Worm (Caenorhabditis elegans): ENCODE results near the gene mdt-15.

mdt-15 gene

DNA sequence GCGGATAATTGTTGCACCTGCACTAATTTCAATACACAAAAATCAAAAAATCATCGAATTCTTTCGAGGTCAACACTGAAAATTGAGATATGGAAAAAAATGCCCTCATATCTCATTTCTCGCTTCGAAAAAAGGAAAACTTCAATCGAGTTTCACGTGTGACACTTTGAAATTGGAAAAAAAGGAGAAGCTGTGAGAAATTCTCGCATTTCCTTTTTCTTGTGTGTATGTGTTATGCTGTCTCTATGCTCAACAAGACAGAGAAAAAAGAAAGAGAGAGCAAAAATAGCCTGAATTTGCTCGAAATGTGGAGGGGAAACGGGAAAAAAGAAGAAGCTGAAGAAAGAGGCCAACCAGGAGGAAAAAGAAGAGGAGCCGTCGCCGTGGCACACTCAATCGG, 12.9 kb upstream of the mdt-15 start:
- TF ChIP-seq ama-1 (optimal IDR thresholded peaks at IDR 0.05) (no peak), tra-4 (tag; optimal IDR thresholded peaks at IDR 0.05) (no peak), aly-1 (tag; optimal IDR thresholded peaks at IDR 0.05) (no peak), hmg-4 (GFP tag; optimal IDR thresholded peaks at IDR 0.05) (no peak)

ce11 chrIII:5845483-5845882, 11.9 kb upstream of the mdt-15 start:
- TF ChIP-seq tbx-11 (GFP tag; IDR thresholded peaks at IDR 0.05) (no peak), ama-1 (optimal IDR thresholded peaks at IDR 0.05) (no peak), ceh-13 (GFP tag; optimal IDR thresholded peaks at IDR 0.05) (no peak), flt-1 (GFP tag; IDR thresholded peaks at IDR 0.05) (no peak), B0310.2 (tag; optimal IDR thresholded peaks at IDR 0.05) (no peak), ceh-36 (tag; optimal IDR thresholded peaks at IDR 0.05) (no peak), aly-1 (tag; optimal IDR thresholded peaks at IDR 0.05) (no peak), F13C5.2 (tag; optimal IDR thresholded peaks at IDR 0.05) (no peak), scrt-1 (GFP tag; IDR thresholded peaks at IDR 0.05) (no peak), hmg-4 (GFP tag; optimal IDR thresholded peaks at IDR 0.05) (no peak), sea-1 (GFP tag; conservative IDR thresholded peaks at IDR 0.05) (no peak), tra-4 (tag; optimal IDR thresholded peaks at IDR 0.05) (no peak), tbx-37 (GFP tag; conservative IDR thresholded peaks at IDR 0.05) (no peak)

DNA sequence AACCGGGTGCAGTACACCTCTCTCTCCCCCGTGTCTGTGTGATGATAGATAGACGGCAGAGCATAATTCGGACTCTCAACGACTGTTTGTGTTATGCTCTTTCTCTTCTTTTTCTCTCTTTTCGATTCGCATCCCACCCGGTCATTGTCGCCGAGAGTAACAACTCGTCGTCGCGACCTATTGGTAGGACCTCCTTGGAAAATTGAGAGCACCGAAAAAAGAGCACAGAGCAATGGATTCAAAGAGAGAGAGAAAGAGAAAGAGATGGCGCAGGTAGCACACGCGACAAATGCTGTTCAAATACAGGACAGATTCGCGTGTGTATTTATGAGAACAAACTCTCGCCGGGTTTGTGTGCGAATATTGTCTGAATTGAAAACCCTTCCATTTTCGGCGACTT, 10.1 kb upstream of the mdt-15 start:
- TF ChIP-seq hmg-4 (GFP tag; optimal IDR thresholded peaks at IDR 0.05) (peak; percentile 12), flt-1 (GFP tag; IDR thresholded peaks at IDR 0.05) (no peak)

DNA sequence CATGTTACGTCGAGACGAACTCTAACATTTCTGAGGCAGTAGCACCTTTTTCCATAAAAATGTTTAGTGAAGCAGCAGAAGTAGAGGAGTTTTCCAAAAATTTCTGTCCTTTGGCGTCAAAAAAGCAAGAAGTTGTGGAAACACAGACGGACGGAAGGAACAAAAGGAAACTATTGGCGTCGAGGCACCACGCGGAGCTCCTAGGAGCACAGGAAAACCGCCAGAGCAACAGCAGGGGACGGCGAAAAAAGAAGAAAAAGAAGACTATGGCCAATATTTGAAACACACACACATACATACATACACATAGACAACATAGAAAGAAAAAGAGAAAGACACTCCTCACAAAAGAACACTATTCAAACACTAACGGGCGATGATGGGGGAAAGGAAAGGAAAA, 9.4 kb upstream of the mdt-15 start:
- TF ChIP-seq tra-4 (tag; optimal IDR thresholded peaks at IDR 0.05) (no peak), sea-1 (GFP tag; conservative IDR thresholded peaks at IDR 0.05) (no peak), ceh-13 (GFP tag; optimal IDR thresholded peaks at IDR 0.05) (no peak), tbx-11 (GFP tag; IDR thresholded peaks at IDR 0.05) (no peak), pes-1 (GFP tag; IDR thresholded peaks at IDR 0.05) (no peak), ets-7 (tag; optimal IDR thresholded peaks at IDR 0.05) (no peak), flt-1 (GFP tag; IDR thresholded peaks at IDR 0.05) (no peak), B0310.2 (tag; optimal IDR thresholded peaks at IDR 0.05) (no peak), ceh-36 (tag; optimal IDR thresholded peaks at IDR 0.05) (no peak), F13C5.2 (tag; optimal IDR thresholded peaks at IDR 0.05) (no peak), tbx-37 (GFP tag; conservative IDR thresholded peaks at IDR 0.05) (no peak), scrt-1 (GFP tag; IDR thresholded peaks at IDR 0.05) (no peak), hmbx-1 (tag; optimal IDR thresholded peaks at IDR 0.05) (no peak), aly-1 (tag; optimal IDR thresholded peaks at IDR 0.05) (no peak), ama-1 (optimal IDR thresholded peaks at IDR 0.05) (no peak)

DNA sequence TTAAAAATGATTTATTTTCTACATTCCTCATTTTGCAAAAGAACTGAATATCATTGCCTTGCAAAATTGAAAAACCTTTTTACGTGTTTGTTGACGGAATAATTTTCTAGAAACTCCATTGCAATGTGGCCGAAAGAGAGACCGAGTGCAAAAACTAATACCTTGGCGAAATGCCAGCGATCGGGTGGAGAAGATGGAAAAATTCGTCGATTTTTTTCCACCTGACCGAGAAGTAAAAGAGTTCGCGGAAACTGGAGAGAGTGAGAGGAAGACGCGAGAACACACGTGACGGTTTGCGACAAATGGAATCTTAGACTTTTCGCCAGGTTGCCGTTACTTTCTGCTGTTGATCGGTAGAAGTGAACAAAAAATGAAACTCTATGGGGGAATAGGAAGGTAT, 8.1 kb upstream of the mdt-15 start:
- TF ChIP-seq B0310.2 (tag; optimal IDR thresholded peaks at IDR 0.05) (no peak), ets-7 (tag; optimal IDR thresholded peaks at IDR 0.05) (no peak), sea-1 (GFP tag; conservative IDR thresholded peaks at IDR 0.05) (no peak), hmg-4 (GFP tag; optimal IDR thresholded peaks at IDR 0.05) (no peak), pes-1 (GFP tag; IDR thresholded peaks at IDR 0.05) (no peak), ceh-13 (GFP tag; optimal IDR thresholded peaks at IDR 0.05) (no peak)

DNA sequence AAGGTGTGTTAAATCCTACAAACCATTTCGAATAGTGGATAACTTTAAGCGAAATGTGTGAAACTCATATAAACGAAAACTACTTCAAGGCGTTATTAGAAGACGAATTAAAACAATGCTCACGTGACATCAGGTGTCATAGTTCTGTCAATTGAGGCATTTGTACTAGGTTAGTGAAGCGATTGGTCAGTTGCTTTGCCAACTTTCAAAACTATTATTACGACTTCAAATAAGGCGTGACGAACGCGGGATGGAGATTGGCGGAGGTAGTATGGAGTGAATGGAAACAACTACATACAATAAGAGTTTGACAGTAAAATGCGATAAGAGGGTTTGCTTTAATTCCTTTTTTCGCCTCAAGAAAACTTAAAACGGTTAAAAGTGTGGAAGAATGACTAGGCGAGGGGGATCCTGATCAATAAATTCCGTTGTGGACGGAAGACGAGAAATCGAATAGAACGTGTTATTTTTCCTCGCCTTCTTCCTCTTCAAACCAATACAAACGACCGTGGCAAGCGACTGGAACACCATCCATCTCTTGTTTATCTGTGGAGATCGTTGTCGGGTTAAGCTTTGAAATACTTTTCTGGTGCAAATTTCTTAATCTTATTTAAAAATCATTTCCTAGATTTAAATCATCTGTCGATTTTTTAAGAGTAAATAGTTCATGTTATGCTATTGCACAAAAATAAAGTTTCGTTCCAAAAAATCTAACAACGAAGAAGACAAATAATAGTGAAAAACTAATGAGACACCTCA, 7.4 kb upstream of the mdt-15 start:
- TF ChIP-seq ets-7 (tag; optimal IDR thresholded peaks at IDR 0.05) (no peak), tbx-37 (GFP tag; conservative IDR thresholded peaks at IDR 0.05) (no peak), hnd-1 (tag; optimal IDR thresholded peaks at IDR 0.05) (no peak), F13C5.2 (tag; optimal IDR thresholded peaks at IDR 0.05) (no peak), ama-1 (optimal IDR thresholded peaks at IDR 0.05) (no peak), B0310.2 (tag; optimal IDR thresholded peaks at IDR 0.05) (no peak), hmbx-1 (tag; optimal IDR thresholded peaks at IDR 0.05) (no peak), tra-4 (tag; optimal IDR thresholded peaks at IDR 0.05) (no peak), ceh-13 (GFP tag; optimal IDR thresholded peaks at IDR 0.05) (no peak), flt-1 (GFP tag; IDR thresholded peaks at IDR 0.05) (no peak), tbx-11 (GFP tag; IDR thresholded peaks at IDR 0.05) (no peak), pes-1 (GFP tag; IDR thresholded peaks at IDR 0.05) (no peak), hmg-4 (GFP tag; optimal IDR thresholded peaks at IDR 0.05) (no peak), ceh-36 (tag; optimal IDR thresholded peaks at IDR 0.05) (no peak), scrt-1 (GFP tag; IDR thresholded peaks at IDR 0.05) (no peak), sea-1 (GFP tag; conservative IDR thresholded peaks at IDR 0.05) (no peak), aly-1 (tag; optimal IDR thresholded peaks at IDR 0.05) (no peak)

- TF ChIP-seq ama-1 (optimal IDR thresholded peaks at IDR 0.05) (no peak), aly-1 (tag; optimal IDR thresholded peaks at IDR 0.05) (no peak), ceh-13 (GFP tag; optimal IDR thresholded peaks at IDR 0.05) (no peak), ceh-36 (tag; optimal IDR thresholded peaks at IDR 0.05) (no peak), sea-1 (GFP tag; conservative IDR thresholded peaks at IDR 0.05) (no peak), hmg-4 (GFP tag; optimal IDR thresholded peaks at IDR 0.05) (no peak), scrt-1 (GFP tag; IDR thresholded peaks at IDR 0.05) (no peak), hnd-1 (tag; optimal IDR thresholded peaks at IDR 0.05) (no peak), hmbx-1 (tag; optimal IDR thresholded peaks at IDR 0.05) (no peak), B0310.2 (tag; optimal IDR thresholded peaks at IDR 0.05) (no peak), pes-1 (GFP tag; IDR thresholded peaks at IDR 0.05) (no peak), flt-1 (GFP tag; IDR thresholded peaks at IDR 0.05) (no peak), F13C5.2 (tag; optimal IDR thresholded peaks at IDR 0.05) (no peak), tbx-11 (GFP tag; IDR thresholded peaks at IDR 0.05) (no peak), tra-4 (tag; optimal IDR thresholded peaks at IDR 0.05) (no peak), tbx-37 (GFP tag; conservative IDR thresholded peaks at IDR 0.05) (no peak), ets-7 (tag; optimal IDR thresholded peaks at IDR 0.05) (no peak)
Measured at ce11 chrIII:5840277-5840676, 6.7 kb upstream of the mdt-15 start.

ce11 chrIII:5839598-5839997, 6.0 kb upstream of the mdt-15 start:
- TF ChIP-seq aly-1 (tag; optimal IDR thresholded peaks at IDR 0.05): no peak
- no peak for TF ChIP-seq scrt-1 (GFP tag; IDR thresholded peaks at IDR 0.05)
